Worm (Caenorhabditis elegans): ENCODE measurements around the gene sgcb-1.

Gene sgcb-1

DNA sequence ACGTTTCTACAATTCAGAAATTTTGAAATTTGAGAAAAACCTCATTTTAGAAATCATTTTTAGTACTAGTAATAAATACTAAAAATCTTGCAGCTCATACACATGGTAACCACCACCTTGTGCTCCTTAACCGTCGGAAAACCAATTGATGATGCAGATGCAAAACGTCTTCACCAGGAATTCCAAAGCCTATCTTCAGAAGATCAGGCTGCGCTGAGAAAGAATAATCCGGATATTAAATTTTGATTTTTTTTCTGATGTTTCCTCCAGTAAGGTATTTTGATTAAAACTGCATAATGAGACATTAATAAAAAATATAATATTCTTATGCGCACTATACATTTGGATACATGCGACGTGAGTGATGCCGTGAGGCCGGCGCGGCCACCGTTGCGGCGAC is 5.3 kb upstream of the sgcb-1 start:
- TF ChIP-seq ztf-23 (GFP tag; IDR thresholded peaks at IDR 0.05): no peak
- TF ChIP-seq med-1 (GFP tag; optimal IDR thresholded peaks at IDR 0.05; ENCODE audit: insufficient read depth): no peak
- no peak for TF ChIP-seq tab-1 (GFP tag; IDR thresholded peaks at IDR 0.05)

DNA sequence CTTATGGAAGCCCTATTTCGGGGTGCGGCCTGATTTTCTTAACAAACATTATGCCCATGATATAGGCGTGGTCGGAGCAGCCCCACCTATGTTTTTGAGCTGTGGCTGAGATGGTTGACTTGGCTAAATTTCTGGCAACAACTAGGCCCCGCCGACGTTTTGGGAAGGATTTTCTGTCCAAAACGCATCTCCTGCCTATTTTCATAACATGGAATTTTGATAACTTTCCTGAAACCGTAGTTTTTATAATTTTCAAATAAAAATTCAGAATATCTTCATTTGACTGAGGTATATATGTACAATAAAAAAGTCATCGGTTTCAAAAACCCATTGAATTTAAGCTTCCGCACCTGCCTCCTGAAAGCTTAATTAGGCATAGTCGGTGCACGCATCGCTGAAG is 4.9 kb upstream of the sgcb-1 start:
- TF ChIP-seq med-1 (GFP tag; optimal IDR thresholded peaks at IDR 0.05; ENCODE audit: insufficient read depth): no peak
- TF ChIP-seq klf-2 (GFP tag; conservative IDR thresholded peaks at IDR 0.05): no peak

- TF ChIP-seq cog-1 (tag; optimal IDR thresholded peaks at IDR 0.05): no peak
- no peak for TF ChIP-seq T22C8.4 (GFP tag; IDR thresholded peaks at IDR 0.05)
- no peak for TF ChIP-seq flt-1 (GFP tag; IDR thresholded peaks at IDR 0.05)
- no peak for TF ChIP-seq med-1 (GFP tag; optimal IDR thresholded peaks at IDR 0.05; ENCODE audit: insufficient read depth)
- no peak for TF ChIP-seq klf-2 (GFP tag; conservative IDR thresholded peaks at IDR 0.05)
- TF ChIP-seq ztf-23 (GFP tag; IDR thresholded peaks at IDR 0.05): no peak
- no peak for TF ChIP-seq ref-1 (GFP tag; conservative IDR thresholded peaks at IDR 0.05)
- no peak for TF ChIP-seq ztf-29 (GFP tag; IDR thresholded peaks at IDR 0.05)
- TF ChIP-seq tab-1 (GFP tag; IDR thresholded peaks at IDR 0.05): no peak
These were observed 2.9 kb upstream of the sgcb-1 start, which contains the start of gene K01A2.10 for ce11 chrII:323048-323776. K01A2.10 (minus strand) TSS chrII:323098.

DNA sequence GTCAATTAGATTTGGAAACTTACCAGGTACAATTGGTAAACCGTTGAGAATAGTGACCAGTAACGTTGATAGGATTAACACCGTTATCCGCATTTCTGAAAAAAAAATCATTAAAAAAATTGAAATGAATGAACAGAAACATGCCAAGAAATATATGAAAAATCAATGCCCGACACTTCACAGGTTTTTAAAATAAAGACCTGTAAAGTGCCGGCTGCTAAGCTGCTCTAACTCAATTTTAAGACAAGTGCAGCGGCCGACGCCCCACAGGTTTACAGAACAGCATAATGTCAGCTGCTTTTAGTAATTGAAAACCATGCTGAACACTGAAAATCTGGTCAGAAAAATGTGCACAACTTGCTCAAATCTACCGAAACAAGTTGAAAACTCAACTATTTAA is 6.3 kb downstream of the sgcb-1 start, which contains the start of gene cbn-1:
Gene cbn-1 (minus strand): TSS at position 101 of the 400 bp plus-strand sequence.
- no peak for TF ChIP-seq klf-2 (GFP tag; conservative IDR thresholded peaks at IDR 0.05)
- no peak for TF ChIP-seq med-1 (GFP tag; optimal IDR thresholded peaks at IDR 0.05; ENCODE audit: insufficient read depth)
- TF ChIP-seq T22C8.4 (GFP tag; IDR thresholded peaks at IDR 0.05): no peak
- no peak for TF ChIP-seq cog-1 (tag; optimal IDR thresholded peaks at IDR 0.05)
- TF ChIP-seq ref-1 (GFP tag; conservative IDR thresholded peaks at IDR 0.05): no peak
- no peak for TF ChIP-seq ztf-23 (GFP tag; IDR thresholded peaks at IDR 0.05)
- no peak for TF ChIP-seq flt-1 (GFP tag; IDR thresholded peaks at IDR 0.05)
- TF ChIP-seq ztf-29 (GFP tag; IDR thresholded peaks at IDR 0.05): no peak
- no peak for TF ChIP-seq tab-1 (GFP tag; IDR thresholded peaks at IDR 0.05)

DNA sequence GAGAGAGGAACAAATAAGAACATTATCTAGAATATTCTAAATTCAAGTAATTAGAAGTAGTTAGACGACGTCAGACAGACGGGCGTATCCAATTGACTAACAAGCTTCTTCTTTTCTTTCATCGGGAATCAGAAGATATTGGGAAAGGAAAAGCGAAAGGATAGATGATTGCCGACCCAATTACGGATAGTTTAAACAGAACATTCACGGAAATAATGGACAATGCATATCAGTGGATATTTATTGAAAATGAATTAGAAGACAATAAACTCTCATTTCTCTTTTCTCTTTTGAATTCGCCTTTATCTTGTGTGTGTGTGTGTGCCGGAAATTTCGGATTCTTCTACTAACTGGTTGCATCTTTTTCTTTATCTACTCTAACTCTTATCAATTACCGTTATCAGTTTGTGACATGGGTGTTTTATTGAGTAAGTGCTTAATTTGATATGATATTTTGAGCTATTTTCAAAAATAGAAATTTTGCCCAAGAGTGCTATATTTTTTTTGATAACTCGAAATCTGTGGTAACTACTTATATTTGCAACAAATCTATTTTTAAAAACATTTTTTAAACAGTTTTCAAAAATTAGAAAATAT is 7.9 kb downstream of the sgcb-1 start:
- TF ChIP-seq flt-1 (GFP tag; IDR thresholded peaks at IDR 0.05) (no peak), tab-1 (GFP tag; IDR thresholded peaks at IDR 0.05) (no peak), ref-1 (GFP tag; conservative IDR thresholded peaks at IDR 0.05) (no peak), med-1 (GFP tag; optimal IDR thresholded peaks at IDR 0.05; ENCODE audit: insufficient read depth) (no peak), cog-1 (tag; optimal IDR thresholded peaks at IDR 0.05) (no peak), ztf-23 (GFP tag; IDR thresholded peaks at IDR 0.05) (no peak), klf-2 (GFP tag; conservative IDR thresholded peaks at IDR 0.05) (no peak), ztf-29 (GFP tag; IDR thresholded peaks at IDR 0.05) (no peak), T22C8.4 (GFP tag; IDR thresholded peaks at IDR 0.05) (no peak)

- TF ChIP-seq klf-2 (GFP tag; conservative IDR thresholded peaks at IDR 0.05) (no peak), ztf-23 (GFP tag; IDR thresholded peaks at IDR 0.05) (no peak), tab-1 (GFP tag; IDR thresholded peaks at IDR 0.05) (no peak), cog-1 (tag; optimal IDR thresholded peaks at IDR 0.05) (no peak), ztf-29 (GFP tag; IDR thresholded peaks at IDR 0.05) (no peak), flt-1 (GFP tag; IDR thresholded peaks at IDR 0.05) (no peak), T22C8.4 (GFP tag; IDR thresholded peaks at IDR 0.05) (no peak), med-1 (GFP tag; optimal IDR thresholded peaks at IDR 0.05; ENCODE audit: insufficient read depth) (no peak)
These were observed 8.7 kb downstream of the sgcb-1 start for ce11 chrII:334828-335227.

DNA sequence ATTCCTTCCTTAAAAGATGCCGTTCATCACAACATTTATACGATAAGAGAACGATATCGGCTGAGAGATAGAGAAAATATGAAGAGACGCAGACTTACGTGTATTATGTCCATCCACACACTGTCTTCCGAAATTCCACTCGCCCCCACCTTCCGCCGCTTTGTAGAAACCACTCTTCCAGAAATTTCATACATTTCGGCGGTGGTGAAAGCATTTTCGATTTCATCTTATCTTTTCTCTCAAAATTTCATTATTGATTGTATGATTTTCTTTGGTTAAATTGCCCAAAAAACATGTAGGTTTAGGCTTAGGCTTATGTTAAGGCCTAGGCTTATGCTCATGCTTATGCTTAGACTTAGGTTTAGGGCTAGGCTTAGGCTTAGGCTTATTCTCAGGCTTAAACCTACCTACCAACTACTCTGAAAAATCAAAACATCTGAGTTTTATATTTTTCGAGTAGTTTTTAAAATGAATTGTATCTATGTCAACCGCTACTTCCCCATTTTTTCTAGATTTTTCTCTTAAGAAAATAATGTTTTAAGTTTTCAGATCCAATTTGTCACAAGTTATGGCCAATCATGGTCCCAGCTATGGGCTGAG is 11.2 kb downstream of the sgcb-1 start, which contains the start of gene cpn-2:
Gene cpn-2 (plus strand): TSS at position 550 of the 600 bp plus-strand sequence.
- TF ChIP-seq med-1 (GFP tag; optimal IDR thresholded peaks at IDR 0.05; ENCODE audit: insufficient read depth) (no peak), flt-1 (GFP tag; IDR thresholded peaks at IDR 0.05) (no peak), tab-1 (GFP tag; IDR thresholded peaks at IDR 0.05) (no peak), ztf-23 (GFP tag; IDR thresholded peaks at IDR 0.05) (no peak), ztf-29 (GFP tag; IDR thresholded peaks at IDR 0.05) (no peak), klf-2 (GFP tag; conservative IDR thresholded peaks at IDR 0.05) (no peak), cog-1 (tag; optimal IDR thresholded peaks at IDR 0.05) (no peak), ref-1 (GFP tag; conservative IDR thresholded peaks at IDR 0.05) (no peak), T22C8.4 (GFP tag; IDR thresholded peaks at IDR 0.05) (no peak)

- no peak for TF ChIP-seq ztf-29 (GFP tag; IDR thresholded peaks at IDR 0.05)
- no peak for TF ChIP-seq T22C8.4 (GFP tag; IDR thresholded peaks at IDR 0.05)
- no peak for TF ChIP-seq tab-1 (GFP tag; IDR thresholded peaks at IDR 0.05)
- no peak for TF ChIP-seq ref-1 (GFP tag; conservative IDR thresholded peaks at IDR 0.05)
- TF ChIP-seq klf-2 (GFP tag; conservative IDR thresholded peaks at IDR 0.05): no peak
- TF ChIP-seq ztf-23 (GFP tag; IDR thresholded peaks at IDR 0.05): no peak
- no peak for TF ChIP-seq cog-1 (tag; optimal IDR thresholded peaks at IDR 0.05)
- no peak for TF ChIP-seq med-1 (GFP tag; optimal IDR thresholded peaks at IDR 0.05; ENCODE audit: insufficient read depth)
- TF ChIP-seq flt-1 (GFP tag; IDR thresholded peaks at IDR 0.05): no peak
These were observed 14.1 kb downstream of the sgcb-1 start, which contains the start of gene clc-31 for ce11 chrII:340224-340623. clc-31 (plus strand) TSS chrII:340524.

ce11 chrII:340714-341113 is 14.6 kb downstream of the sgcb-1 start:
- TF ChIP-seq T22C8.4 (GFP tag; IDR thresholded peaks at IDR 0.05) (no peak), ztf-23 (GFP tag; IDR thresholded peaks at IDR 0.05) (no peak), med-1 (GFP tag; optimal IDR thresholded peaks at IDR 0.05; ENCODE audit: insufficient read depth) (no peak), cog-1 (tag; optimal IDR thresholded peaks at IDR 0.05) (no peak), ref-1 (GFP tag; conservative IDR thresholded peaks at IDR 0.05) (no peak), klf-2 (GFP tag; conservative IDR thresholded peaks at IDR 0.05) (no peak), flt-1 (GFP tag; IDR thresholded peaks at IDR 0.05) (no peak), tab-1 (GFP tag; IDR thresholded peaks at IDR 0.05) (no peak), ztf-29 (GFP tag; IDR thresholded peaks at IDR 0.05) (no peak)
